Worm (Caenorhabditis elegans): ENCODE results near the gene igcm-2.

The igcm-2 gene

DNA sequence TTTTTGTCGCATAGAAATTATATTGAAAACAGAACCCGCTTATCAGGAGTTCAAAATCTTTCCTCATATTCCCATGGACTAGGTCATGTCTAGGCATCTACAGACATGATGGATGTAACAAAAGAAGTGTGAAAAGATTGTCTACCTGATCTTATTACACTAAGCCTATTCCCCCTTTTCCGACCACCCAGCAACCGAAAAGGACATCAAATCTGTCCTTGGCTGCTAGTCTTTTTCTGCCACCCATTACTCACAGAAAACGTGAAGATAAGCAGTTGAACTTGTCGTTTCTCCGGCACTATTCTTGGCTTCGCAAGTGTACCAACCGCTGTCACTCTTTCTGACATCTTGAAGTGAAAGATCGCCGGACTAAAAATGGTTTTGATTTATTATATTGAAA, 8.5 kb downstream of the igcm-2 start:
- TF ChIP-seq unc-62 (GFP tag; optimal IDR thresholded peaks at IDR 0.05 in 1 of 2) (peak in 1 of 2 experiments; percentile 74), unc-62 (tag; optimal IDR thresholded peaks at IDR 0.05) (no peak), aly-2 (tag; optimal IDR thresholded peaks at IDR 0.05) (no peak)

DNA sequence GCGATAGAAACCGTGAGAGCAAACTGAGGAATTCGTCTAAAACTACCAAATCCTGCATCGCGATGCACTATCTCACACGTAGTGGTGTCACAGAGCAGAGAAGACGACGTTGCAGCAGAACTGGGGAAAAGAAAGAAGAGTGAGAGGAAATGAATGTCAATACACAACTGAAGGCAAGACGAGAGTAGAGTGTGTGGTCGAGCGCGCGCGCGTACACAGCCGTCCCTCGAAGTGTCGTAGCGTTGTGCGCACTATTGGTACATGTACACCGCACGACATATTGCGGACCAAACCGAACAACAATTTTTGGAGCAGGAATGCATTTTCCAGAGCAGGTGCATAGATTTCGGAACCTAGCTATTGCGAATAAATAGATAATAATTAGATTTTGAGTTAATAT, 13.0 kb downstream of the igcm-2 start:
- TF ChIP-seq T20F7.1 (GFP tag; optimal IDR thresholded peaks at IDR 0.05), result no peak
- TF ChIP-seq hlh-11 (tag; optimal IDR thresholded peaks at IDR 0.05), result peak; percentile 54
- TF ChIP-seq dmd-6 (GFP tag; IDR thresholded peaks at IDR 0.05), result peak; percentile 37
- TF ChIP-seq hmg-1.1 (GFP tag; IDR thresholded peaks at IDR 0.05), result peak; percentile 87
- TF ChIP-seq lin-29 (GFP tag; IDR thresholded peaks at IDR 0.05), result no peak
- TF ChIP-seq nhr-28 (tag; optimal IDR thresholded peaks at IDR 0.05), result peak; percentile 79
- no peak for TF ChIP-seq nhr-41 (GFP tag; IDR thresholded peaks at IDR 0.05)
- TF ChIP-seq saeg-2 (GFP tag; IDR thresholded peaks at IDR 0.05), result no peak
- no peak for TF ChIP-seq mdt-29 (GFP tag; IDR thresholded peaks at IDR 0.05)
- TF ChIP-seq snpc-4 (tag; optimal IDR thresholded peaks at IDR 0.05), result no peak
- TF ChIP-seq aha-1 (tag), result peak; percentile 95
- TF ChIP-seq ceh-20 (GFP tag; IDR thresholded peaks at IDR 0.05), result peak; percentile 73
- TF ChIP-seq zip-11 (GFP tag; IDR thresholded peaks at IDR 0.05), result no peak
- TF ChIP-seq ces-1 (GFP tag; optimal IDR thresholded peaks at IDR 0.05), result no peak
- no peak for TF ChIP-seq lin-39 (tag; optimal IDR thresholded peaks at IDR 0.05)
- TF ChIP-seq dpl-1 (GFP tag; optimal IDR thresholded peaks at IDR 0.05), result no peak
- no peak for TF ChIP-seq nhr-48 (tag; optimal IDR thresholded peaks at IDR 0.05)
- TF ChIP-seq F37D6.2 (tag; optimal IDR thresholded peaks at IDR 0.05), result peak; percentile 48
- no peak for TF ChIP-seq nhr-237 (tag; optimal IDR thresholded peaks at IDR 0.05)
- TF ChIP-seq fkh-10 (GFP tag; optimal IDR thresholded peaks at IDR 0.05), result peak; percentile 17
- no peak for TF ChIP-seq nhr-11 (tag; optimal IDR thresholded peaks at IDR 0.05)
- TF ChIP-seq unc-39 (tag; optimal IDR thresholded peaks at IDR 0.05), result no peak
- TF ChIP-seq mdl-1 (tag; optimal IDR thresholded peaks at IDR 0.05), result peak in 1 of 2 experiments; percentile 39
- no peak for TF ChIP-seq lim-7 (GFP tag; IDR thresholded peaks at IDR 0.05)
- no peak for TF ChIP-seq nhr-111 (GFP tag; optimal IDR thresholded peaks at IDR 0.05)
- no peak for TF ChIP-seq tra-1 (GFP tag; IDR thresholded peaks at IDR 0.05)
- TF ChIP-seq hif-1 (tag; optimal IDR thresholded peaks at IDR 0.05), result peak in 1 of 2 experiments; percentile 22
- no peak for TF ChIP-seq ceh-28 (tag; optimal IDR thresholded peaks at IDR 0.05)
- TF ChIP-seq nhr-77 (tag; optimal IDR thresholded peaks at IDR 0.05), result peak; percentile 8
- peak; percentile 51; the same call in 1 of the 2 replicates for TF ChIP-seq ctbp-1 (GFP tag; IDR thresholded peaks at IDR 0.05)
- TF ChIP-seq pqm-1 (tag; optimal IDR thresholded peaks at IDR 0.05), result no peak
- TF ChIP-seq rbr-2 (tag; optimal IDR thresholded peaks at IDR 0.05), result peak; percentile 88
- peak; percentile 78 for TF ChIP-seq mes-2 (tag; optimal IDR thresholded peaks at IDR 0.05; ENCODE audit: poor library complexity, severe bottlenecking)
- TF ChIP-seq R02D3.7 (tag; optimal IDR thresholded peaks at IDR 0.05), result no peak
- peak; percentile 61; the same call in 1 of the 2 replicates for TF ChIP-seq egl-43 (GFP tag; IDR thresholded peaks at IDR 0.05)
- no peak for TF ChIP-seq nhr-10 (tag; optimal IDR thresholded peaks at IDR 0.05)
- TF ChIP-seq daf-19 (GFP tag; conservative IDR thresholded peaks at IDR 0.05), result no peak
- peak; percentile 22 for TF ChIP-seq dve-1 (tag; optimal IDR thresholded peaks at IDR 0.05; ENCODE audit: insufficient read depth)
- TF ChIP-seq hlh-30 (tag; optimal IDR thresholded peaks at IDR 0.05; ENCODE audit: insufficient read depth), result peak; percentile 70
- no peak for TF ChIP-seq daf-12 (tag; optimal IDR thresholded peaks at IDR 0.05)
- no peak for TF ChIP-seq gei-8 (GFP tag; optimal IDR thresholded peaks at IDR 0.05)
- no peak for TF ChIP-seq pha-4 (GFP tag; IDR thresholded peaks at IDR 0.05)
- TF ChIP-seq pha-4 (tag; optimal IDR thresholded peaks at IDR 0.05), result peak; percentile 3
- TF ChIP-seq daf-16 (GFP tag; optimal IDR thresholded peaks at IDR 0.05), result peak in 1 of 2 experiments; percentile 15
- peak; percentile 73 for TF ChIP-seq daf-16 (tag; optimal IDR thresholded peaks at IDR 0.05)
- peak; percentile 32 for TF ChIP-seq lin-13 (GFP tag; optimal IDR thresholded peaks at IDR 0.05)
- TF ChIP-seq mep-1 (tag; optimal IDR thresholded peaks at IDR 0.05), result peak; percentile 74
- TF ChIP-seq mxl-3 (GFP tag; optimal IDR thresholded peaks at IDR 0.05), result peak; percentile 74
